Worm (Caenorhabditis elegans) whole organism, mixed stage, embryonic: ENCODE data around the gene R02F2.4.

ENCODE experiments used
- M03D4.4 ChIP-seq: sonication (generic microtip); optimal IDR thresholded peaks from 2 replicates; lab custom pipeline; 2017; ENCODE audit warnings: mild to moderate bottlenecking, missing genetic modification characterization, missing compliant biosample characterization
- blmp-1 ChIP-seq: fragments of 150-350 bp; optimal IDR thresholded peaks from 2 replicates; lab custom pipeline; 2014; ENCODE audit warnings: missing biosample characterization, missing genetic modification characterization
- ceh-39 ChIP-seq: fragments of 150-350 bp; optimal IDR thresholded peaks from 2 replicates; lab custom pipeline; 2014; ENCODE audit warnings: missing biosample characterization, missing genetic modification characterization
- ceh-43 ChIP-seq: fragments of 200-800 bp; sonication (Bioruptor generic); optimal IDR thresholded peaks from 2 replicates; lab custom pipeline; 2018; ENCODE audit warnings: mild to moderate bottlenecking, missing genetic modification characterization, moderate library complexity, missing compliant biosample characterization
- ceh-83 ChIP-seq: fragments of 200-800 bp; sonication (Bioruptor generic); optimal IDR thresholded peaks from 2 replicates; lab custom pipeline; 2018; ENCODE audit warnings: mild to moderate bottlenecking, missing genetic modification characterization, missing compliant biosample characterization
- ces-1 ChIP-seq: fragments of 150-350 bp; optimal IDR thresholded peaks from 2 replicates; lab custom pipeline; 2014; ENCODE audit warnings: missing biosample characterization, missing genetic modification reagents, missing genetic modification characterization
- cnd-1 ChIP-seq: fragments of 200-800 bp; sonication (Bioruptor generic); optimal IDR thresholded peaks from 2 replicates; lab custom pipeline; 2018; ENCODE audit warnings: mild to moderate bottlenecking, missing genetic modification characterization, missing compliant biosample characterization
- drap-1 ChIP-seq: fragments of 200-800 bp; sonication (Bioruptor generic); optimal IDR thresholded peaks from 3 replicates; lab custom pipeline; 2018; ENCODE audit warnings: mild to moderate bottlenecking, missing genetic modification characterization, missing compliant biosample characterization
- elt-1 ChIP-seq: sonication (generic microtip); optimal IDR thresholded peaks from 2 replicates; lab custom pipeline; 2017; ENCODE audit warnings: missing genetic modification characterization, mild to moderate bottlenecking, missing compliant biosample characterization, antibody characterized with exemption, moderate library complexity, borderline replicate concordance; ENCODE audit not compliant: insufficient read depth
- elt-3 ChIP-seq: fragments of 150-350 bp; optimal IDR thresholded peaks from 2 replicates; lab custom pipeline; 2014; ENCODE audit warnings: missing biosample characterization, missing genetic modification characterization
- flh-1 ChIP-seq: fragments of 200-800 bp; sonication (Bioruptor generic); optimal IDR thresholded peaks from 2 replicates; lab custom pipeline; 2018; ENCODE audit warnings: mild to moderate bottlenecking, missing genetic modification characterization, moderate library complexity, missing compliant biosample characterization
- ham-2 ChIP-seq: fragments of 200-800 bp; sonication (Bioruptor generic); optimal IDR thresholded peaks from 2 replicates; lab custom pipeline; 2018; ENCODE audit warnings: mild to moderate bottlenecking, missing genetic modification characterization, missing compliant biosample characterization
- hlh-1 ChIP-seq: fragments of 150-350 bp; optimal IDR thresholded peaks from 2 replicates; lab custom pipeline; 2014; ENCODE audit warnings: missing biosample characterization, missing genetic modification reagents, missing genetic modification characterization
- lin-13 ChIP-seq: fragments of 150-350 bp; optimal IDR thresholded peaks from 2 replicates; lab custom pipeline; 2014; ENCODE audit warnings: missing biosample characterization, missing genetic modification characterization
- lin-32 ChIP-seq: fragments of 200-800 bp; sonication (Bioruptor generic); optimal IDR thresholded peaks from 2 replicates; lab custom pipeline; 2018; ENCODE audit warnings: mild to moderate bottlenecking, missing genetic modification characterization, missing compliant biosample characterization
- lsy-2 ChIP-seq: fragments of 150-350 bp; optimal IDR thresholded peaks from 2 replicates; lab custom pipeline; 2014; ENCODE audit warnings: missing biosample characterization, missing genetic modification characterization
- mab-5 ChIP-seq: fragments of 150-350 bp; optimal IDR thresholded peaks from 2 replicates; lab custom pipeline; 2014; ENCODE audit warnings: missing biosample characterization, missing genetic modification characterization
- mep-1 ChIP-seq: fragments of 150-350 bp; optimal IDR thresholded peaks from 2 replicates; lab custom pipeline; 2017; ENCODE audit warnings: missing biosample characterization, missing genetic modification reagents, missing genetic modification characterization, inconsistent platforms
- mls-2 ChIP-seq: sonication (generic microtip); optimal IDR thresholded peaks from 2 replicates; lab custom pipeline; 2016; ENCODE audit warnings: mild to moderate bottlenecking, missing genetic modification characterization, moderate library complexity, missing compliant biosample characterization
- nhr-12 ChIP-seq: fragments of 150-350 bp; optimal IDR thresholded peaks from 2 replicates; lab custom pipeline; 2014; ENCODE audit warnings: missing biosample characterization, missing genetic modification characterization
- nhr-2 ChIP-seq: fragments of 150-350 bp; optimal IDR thresholded peaks from 2 replicates; lab custom pipeline; 2014; ENCODE audit warnings: missing biosample characterization, missing genetic modification characterization
- nhr-237 ChIP-seq: fragments of 150-350 bp; optimal IDR thresholded peaks from 2 replicates; lab custom pipeline; 2014; ENCODE audit warnings: missing biosample characterization, missing genetic modification characterization
- nhr-28 ChIP-seq: fragments of 150-350 bp; optimal IDR thresholded peaks from 2 replicates; lab custom pipeline; 2014; ENCODE audit warnings: missing biosample characterization, missing genetic modification characterization
- nhr-76 ChIP-seq: sonication (generic microtip); optimal IDR thresholded peaks from 2 replicates; lab custom pipeline; 2017; ENCODE audit warnings: missing biosample characterization, missing genetic modification characterization
- pha-4 ChIP-seq: fragments of 150-350 bp; optimal IDR thresholded peaks from 2 replicates; lab custom pipeline; 2018; ENCODE audit warnings: missing biosample characterization, missing genetic modification reagents, missing genetic modification characterization
- sem-2 ChIP-seq: fragments of 200-800 bp; sonication (Bioruptor generic); optimal IDR thresholded peaks from 2 replicates; lab custom pipeline; 2018; ENCODE audit warnings: mild to moderate bottlenecking, missing genetic modification characterization, missing compliant biosample characterization
- snpc-4 ChIP-seq: fragments of 150-350 bp; optimal IDR thresholded peaks from 2 replicates; lab custom pipeline; 2014; ENCODE audit warnings: missing biosample characterization, missing genetic modification characterization
- tbx-8 ChIP-seq: fragments of 200-800 bp; sonication (Bioruptor generic); optimal IDR thresholded peaks from 2 replicates; lab custom pipeline; 2018; ENCODE audit warnings: mild to moderate bottlenecking, missing genetic modification characterization, moderate library complexity, missing compliant biosample characterization
- unc-120 ChIP-seq: sonication (generic microtip); optimal IDR thresholded peaks from 2 replicates; lab custom pipeline; 2017; ENCODE audit warnings: missing genetic modification characterization, missing compliant biosample characterization; ENCODE audit not compliant: poor library complexity, severe bottlenecking
- unc-39 ChIP-seq: fragments of 150-350 bp; optimal IDR thresholded peaks from 2 replicates; lab custom pipeline; 2014; ENCODE audit warnings: missing biosample characterization, missing genetic modification characterization
- zip-8 ChIP-seq: fragments of 150-350 bp; optimal IDR thresholded peaks from 2 replicates; lab custom pipeline; 2014; ENCODE audit warnings: missing biosample characterization, missing genetic modification characterization
- ztf-11 ChIP-seq: fragments of 150-350 bp; optimal IDR thresholded peaks from 2 replicates; lab custom pipeline; 2014; ENCODE audit warnings: missing biosample characterization, missing genetic modification characterization

The R02F2.4 gene

ce11 chrIII:5450430-5450829 lies 33.7 kb upstream of the R02F2.4 start, which contains the start of gene paa-1:
paa-1 (plus strand) TSS chrIII:5450730.
- no peak for TF ChIP-seq ceh-43 (GFP tag; lab: Kevin White, UChicago)
- no peak for TF ChIP-seq nhr-12
- no peak for TF ChIP-seq lsy-2
- TF ChIP-seq pha-4 (tag; lab: Kevin White, UChicago): no peak
- TF ChIP-seq lin-13 (tag; lab: Kevin White, UChicago): no peak
- TF ChIP-seq lin-32 (GFP tag; lab: Kevin White, UChicago): no peak

- TF ChIP-seq mab-5 (tag; lab: Kevin White, UChicago): no peak
- TF ChIP-seq ham-2 (GFP tag; lab: Kevin White, UChicago): no peak
- no peak for TF ChIP-seq nhr-12
- TF ChIP-seq nhr-2 (tag; lab: Kevin White, UChicago): no peak
- TF ChIP-seq M03D4.4 (tag; lab: Kevin White, UChicago): no peak
- TF ChIP-seq pha-4 (tag; lab: Kevin White, UChicago): no peak
- TF ChIP-seq ceh-83 (GFP tag; lab: Kevin White, UChicago): no peak
- TF ChIP-seq tbx-8: no peak
- TF ChIP-seq lsy-2: no peak
- TF ChIP-seq snpc-4 (tag; lab: Kevin White, UChicago): no peak
- no peak for TF ChIP-seq ceh-43 (GFP tag; lab: Kevin White, UChicago)
- no peak for TF ChIP-seq lin-32 (GFP tag; lab: Kevin White, UChicago)
- TF ChIP-seq nhr-76: no peak
Measured at ce11 chrIII:5453290-5453689, 30.8 kb upstream of the R02F2.4 start, which contains the start of gene F48E8.4. F48E8.4 (plus strand) TSS chrIII:5453590.

ce11 chrIII:5461079-5461478 lies 23.0 kb upstream of the R02F2.4 start, which contains the start of gene F48E8.3:
F48E8.3 (plus strand) TSS chrIII:5461379.
- TF ChIP-seq blmp-1 (tag; lab: Kevin White, UChicago) (no peak), ces-1 (GFP tag; lab: Kevin White, UChicago) (no peak), nhr-76 (no peak), lin-13 (tag; lab: Kevin White, UChicago) (no peak), nhr-12 (no peak), sem-2 (GFP tag; lab: Kevin White, UChicago) (no peak), tbx-8 (no peak), zip-8 (tag; lab: Kevin White, UChicago) (no peak), drap-1 (no peak), nhr-28 (tag; lab: Kevin White, UChicago) (no peak), mep-1 (tag; lab: Kevin White, UChicago) (no peak), nhr-2 (tag; lab: Kevin White, UChicago) (no peak), flh-1 (no peak), elt-1 (tag; lab: Kevin White, UChicago) (no peak), elt-3 (no peak)
- TF ChIP-seq, all 35 proteins: peak for 0

- TF ChIP-seq mep-1 (tag; lab: Kevin White, UChicago) (no peak), nhr-12 (no peak), cnd-1 (tag; lab: Kevin White, UChicago) (no peak), mls-2 (tag; lab: Kevin White, UChicago) (no peak), M03D4.4 (tag; lab: Kevin White, UChicago) (no peak)
Measured at ce11 chrIII:5464077-5464476, 20.0 kb upstream of the R02F2.4 start, which contains the start of gene F48E8.2. F48E8.2 (plus strand) TSS chrIII:5464377.

ce11 chrIII:5464850-5465249 lies 19.2 kb upstream of the R02F2.4 start:
- no peak for TF ChIP-seq nhr-237 (tag; lab: Kevin White, UChicago)
- TF ChIP-seq unc-39 (tag; lab: Kevin White, UChicago): no peak
- no peak for TF ChIP-seq lsy-2
- TF ChIP-seq lin-13 (tag; lab: Kevin White, UChicago): no peak

ce11 chrIII:5469090-5469489 lies 15.0 kb upstream of the R02F2.4 start:
- no peak for TF ChIP-seq nhr-2 (tag; lab: Kevin White, UChicago)

- TF ChIP-seq mab-5 (tag; lab: Kevin White, UChicago) (no peak), ceh-39 (tag; lab: Kevin White, UChicago) (no peak), hlh-1 (tag; lab: Kevin White, UChicago) (no peak), M03D4.4 (tag; lab: Kevin White, UChicago) (no peak), ceh-43 (GFP tag; lab: Kevin White, UChicago) (no peak), pha-4 (tag; lab: Kevin White, UChicago) (no peak), ztf-11 (no peak), nhr-12 (no peak), nhr-2 (tag; lab: Kevin White, UChicago) (no peak), lsy-2 (no peak), flh-1 (no peak), mep-1 (tag; lab: Kevin White, UChicago) (no peak), nhr-76 (no peak), sem-2 (GFP tag; lab: Kevin White, UChicago) (no peak), ceh-83 (GFP tag; lab: Kevin White, UChicago) (no peak), drap-1 (no peak), zip-8 (tag; lab: Kevin White, UChicago) (no peak), elt-3 (no peak), unc-120 (tag; lab: Kevin White, UChicago) (no peak)
Measured at ce11 chrIII:5472693-5473092, 11.4 kb upstream of the R02F2.4 start.
